Worm (Caenorhabditis elegans) whole organism, midembryonic: Measurements from ENCODE around the gene F22F4.9.

ENCODE experiments used
- T22C8.4 ChIP-seq: fragments of 200-800 bp; sonication (Bioruptor generic); IDR thresholded peaks from 2 replicates; pipeline ENCODE4 v1.3.6; 2022; ENCODE audit warnings: missing genetic modification characterization, missing compliant biosample characterization
- cog-1 ChIP-seq: sonication (generic microtip); optimal IDR thresholded peaks from 2 replicates; lab custom pipeline; 2016; ENCODE audit warnings: missing genetic modification characterization, missing compliant biosample characterization
- flt-1 ChIP-seq: fragments of 200-800 bp; sonication (Bioruptor generic); IDR thresholded peaks from 2 replicates; pipeline ENCODE4 v1.3.6; 2022; ENCODE audit warnings: missing genetic modification characterization, missing compliant biosample characterization
- klf-2 ChIP-seq: fragments of 200-800 bp; sonication (Bioruptor generic); conservative IDR thresholded peaks from 2 replicates; pipeline ENCODE4 v1.3.6; 2022; ENCODE audit warnings: missing genetic modification reagents, missing genetic modification characterization, missing compliant biosample characterization
- med-1 ChIP-seq: sonication (generic microtip); optimal IDR thresholded peaks from 2 replicates; lab custom pipeline; 2017; ENCODE audit warnings: missing genetic modification characterization, mild to moderate bottlenecking, missing compliant biosample characterization, antibody characterized with exemption, missing genetic modification reagents; ENCODE audit not compliant: insufficient read depth
- ref-1 ChIP-seq: fragments of 200-800 bp; sonication (Bioruptor generic); conservative IDR thresholded peaks from 2 replicates; pipeline ENCODE4 v1.3.6; 2022; ENCODE audit warnings: missing genetic modification reagents, missing genetic modification characterization, missing compliant biosample characterization
- tab-1 ChIP-seq: fragments of 200-800 bp; sonication (Bioruptor generic); IDR thresholded peaks from 2 replicates; pipeline ENCODE4 v1.3.6; 2022; ENCODE audit warnings: missing genetic modification characterization, missing compliant biosample characterization
- ztf-23 ChIP-seq: fragments of 200-800 bp; sonication (Bioruptor generic); IDR thresholded peaks from 2 replicates; pipeline ENCODE4 v1.3.6; 2022; ENCODE audit warnings: missing genetic modification reagents, missing genetic modification characterization, missing compliant biosample characterization
- ztf-29 ChIP-seq: fragments of 200-800 bp; sonication (Bioruptor generic); IDR thresholded peaks from 2 replicates; pipeline ENCODE4 v1.3.6; 2022; ENCODE audit warnings: missing genetic modification reagents, missing genetic modification characterization, missing compliant biosample characterization

F22F4.9 gene

ce11 chrX:5977754-5978153 is 21.6 kb downstream of the F22F4.9 start, which contains the start of gene kin-2:
Gene kin-2, minus strand, starts transcription at chrX:5977854.
- no peak for TF ChIP-seq ztf-29 (GFP tag; lab: Robert Waterston, UW)
- no peak for TF ChIP-seq tab-1 (GFP tag; lab: Robert Waterston, UW)
- no peak for TF ChIP-seq ztf-23 (GFP tag; lab: Robert Waterston, UW)
- TF ChIP-seq klf-2 (GFP tag; lab: Robert Waterston, UW), result no peak
- TF ChIP-seq T22C8.4, result no peak
- TF ChIP-seq ref-1 (GFP tag; lab: Robert Waterston, UW), result no peak
- no peak for TF ChIP-seq med-1
- no peak for TF ChIP-seq flt-1 (GFP tag; lab: Robert Waterston, UW)
- TF ChIP-seq cog-1 (tag; lab: Kevin White, UChicago), result no peak

ce11 chrX:5976206-5976960 is 22.9 kb downstream of the F22F4.9 start:
- TF ChIP-seq klf-2 (GFP tag; lab: Robert Waterston, UW) (no peak), ref-1 (GFP tag; lab: Robert Waterston, UW) (no peak), T22C8.4 (no peak), ztf-29 (GFP tag; lab: Robert Waterston, UW) (no peak)

- TF ChIP-seq tab-1 (GFP tag; lab: Robert Waterston, UW) (no peak), ref-1 (GFP tag; lab: Robert Waterston, UW) (no peak), med-1 (no peak)
These were observed 23.6 kb downstream of the F22F4.9 start for ce11 chrX:5975726-5976125.

ce11 chrX:5975228-5975627 is 24.1 kb downstream of the F22F4.9 start:
- TF ChIP-seq tab-1 (GFP tag; lab: Robert Waterston, UW) (no peak), med-1 (no peak), ref-1 (GFP tag; lab: Robert Waterston, UW) (no peak), T22C8.4 (no peak), cog-1 (tag; lab: Kevin White, UChicago) (no peak), ztf-29 (GFP tag; lab: Robert Waterston, UW) (no peak), klf-2 (GFP tag; lab: Robert Waterston, UW) (no peak), flt-1 (GFP tag; lab: Robert Waterston, UW) (no peak), ztf-23 (GFP tag; lab: Robert Waterston, UW) (no peak)

- TF ChIP-seq cog-1 (tag; lab: Kevin White, UChicago) (no peak), ztf-23 (GFP tag; lab: Robert Waterston, UW) (no peak), klf-2 (GFP tag; lab: Robert Waterston, UW) (no peak), tab-1 (GFP tag; lab: Robert Waterston, UW) (no peak), med-1 (no peak), T22C8.4 (no peak), flt-1 (GFP tag; lab: Robert Waterston, UW) (no peak)
These were observed 27.1 kb downstream of the F22F4.9 start for ce11 chrX:5972212-5972611.

- TF ChIP-seq tab-1 (GFP tag; lab: Robert Waterston, UW), result no peak
- no peak for TF ChIP-seq ztf-29 (GFP tag; lab: Robert Waterston, UW)
- TF ChIP-seq cog-1 (tag; lab: Kevin White, UChicago), result no peak
- TF ChIP-seq ref-1 (GFP tag; lab: Robert Waterston, UW), result no peak
- no peak for TF ChIP-seq T22C8.4
- no peak for TF ChIP-seq klf-2 (GFP tag; lab: Robert Waterston, UW)
- no peak for TF ChIP-seq med-1
- TF ChIP-seq ztf-23 (GFP tag; lab: Robert Waterston, UW), result no peak
- TF ChIP-seq flt-1 (GFP tag; lab: Robert Waterston, UW), result no peak
These were observed 36.7 kb downstream of the F22F4.9 start for ce11 chrX:5962560-5962959.

ce11 chrX:5960872-5961271 is 38.4 kb downstream of the F22F4.9 start:
- no peak for TF ChIP-seq klf-2 (GFP tag; lab: Robert Waterston, UW)
- TF ChIP-seq ztf-23 (GFP tag; lab: Robert Waterston, UW), result no peak

- TF ChIP-seq ztf-23 (GFP tag; lab: Robert Waterston, UW) (no peak), klf-2 (GFP tag; lab: Robert Waterston, UW) (no peak), tab-1 (GFP tag; lab: Robert Waterston, UW) (no peak), med-1 (no peak), cog-1 (tag; lab: Kevin White, UChicago) (no peak), ztf-29 (GFP tag; lab: Robert Waterston, UW) (no peak), flt-1 (GFP tag; lab: Robert Waterston, UW) (no peak), T22C8.4 (no peak)
These were observed 40.5 kb downstream of the F22F4.9 start, which contains the start of gene R07E4.1 for ce11 chrX:5958815-5959214. Gene R07E4.1, plus strand, starts transcription at chrX:5959115.

ce11 chrX:5956130-5956529 is 43.2 kb downstream of the F22F4.9 start:
- no peak for TF ChIP-seq T22C8.4

ce11 chrX:5953174-5953573 is 46.1 kb downstream of the F22F4.9 start, which contains the start of the genes R07E4.5 and R07E4.3:
Gene R07E4.5, minus strand, starts transcription at chrX:5953174.
Gene R07E4.3, plus strand, starts transcription at chrX:5953458.
- TF ChIP-seq ztf-23 (GFP tag; lab: Robert Waterston, UW) (peak; percentile 62; the same call in 1 of the 2 replicates), cog-1 (tag; lab: Kevin White, UChicago) (peak; percentile 43), klf-2 (GFP tag; lab: Robert Waterston, UW) (no peak), flt-1 (GFP tag; lab: Robert Waterston, UW) (0 out of 2 replicates have a peak, but pooled peaks have one; percentile 56)
